Worm (Caenorhabditis elegans) whole organism, young adult: Measurements from ENCODE around the gene spd-3.

Experiments used
- B0336.3 ChIP-seq: fragments of 200-800 bp; sonication (Bioruptor generic); IDR thresholded peaks from 2 replicates; pipeline ENCODE4 v1.3.6; 2022; ENCODE audit warnings: missing genetic modification characterization, missing compliant biosample characterization
- C06A6.2 ChIP-seq: fragments of 200-800 bp; sonication (Bioruptor generic); conservative IDR thresholded peaks from 2 replicates; pipeline ENCODE4 v1.3.6; 2022; ENCODE audit warnings: missing genetic modification characterization, missing compliant biosample characterization
- C17E4.6 ChIP-seq: fragments of 200-800 bp; sonication (Bioruptor generic); IDR thresholded peaks from 2 replicates; pipeline ENCODE4 v1.3.6; 2022; ENCODE audit warnings: missing genetic modification reagents, missing genetic modification characterization, missing compliant biosample characterization
- D2030.7 ChIP-seq: fragments of 200-800 bp; sonication (Bioruptor generic); IDR thresholded peaks from 2 replicates; pipeline ENCODE4 v1.3.6; 2022; ENCODE audit warnings: missing genetic modification reagents, missing genetic modification characterization, missing compliant biosample characterization
- F52B5.7 ChIP-seq: sonication (generic microtip); optimal IDR thresholded peaks from 2 replicates; lab custom pipeline; 2016; ENCODE audit warnings: mild to moderate bottlenecking, missing genetic modification characterization, missing compliant biosample characterization
- F57A8.1 ChIP-seq: fragments of 200-800 bp; sonication (Bioruptor generic); optimal IDR thresholded peaks from 2 replicates; lab custom pipeline; 2018; ENCODE audit warnings: mild to moderate bottlenecking, missing genetic modification characterization, moderate library complexity, missing compliant biosample characterization
- F57C9.4 ChIP-seq: sonication (generic microtip); optimal IDR thresholded peaks from 2 replicates; lab custom pipeline; 2017; ENCODE audit warnings: mild to moderate bottlenecking, missing genetic modification characterization, missing compliant biosample characterization
- Y53F4B.3 ChIP-seq: fragments of 200-800 bp; sonication (Bioruptor generic); IDR thresholded peaks from 2 replicates; pipeline ENCODE4 v1.3.6; 2022; ENCODE audit warnings: missing genetic modification reagents, missing genetic modification characterization, missing compliant biosample characterization
- Y56A3A.18 ChIP-seq: fragments of 200-800 bp; sonication (Bioruptor generic); IDR thresholded peaks from 2 replicates; pipeline ENCODE4 v1.3.6; 2022; ENCODE audit warnings: missing genetic modification reagents, missing genetic modification characterization, missing compliant biosample characterization
- Y95B8A.8 ChIP-seq: fragments of 200-800 bp; sonication (Bioruptor generic); IDR thresholded peaks from 2 replicates; pipeline ENCODE4 v1.3.6; 2022; ENCODE audit warnings: missing genetic modification reagents, missing genetic modification characterization, missing compliant biosample characterization
- ZK185.1 ChIP-seq: sonication (generic microtip); optimal IDR thresholded peaks from 2 replicates; lab custom pipeline; 2016; ENCODE audit warnings: mild to moderate bottlenecking, missing genetic modification characterization, missing compliant biosample characterization; ENCODE audit not compliant: poor library complexity, severe bottlenecking
- atf-7 ChIP-seq: sonication (generic microtip); optimal IDR thresholded peaks from 2 replicates; lab custom pipeline; 2017; ENCODE audit warnings: mild to moderate bottlenecking, missing genetic modification characterization, missing compliant biosample characterization
- attf-3 ChIP-seq: fragments of 200-800 bp; sonication (Bioruptor generic); conservative IDR thresholded peaks from 2 replicates; pipeline ENCODE4 v1.3.6; 2022; ENCODE audit warnings: missing genetic modification reagents, missing genetic modification characterization, missing compliant biosample characterization
- bed-1 ChIP-seq: fragments of 200-800 bp; sonication (Bioruptor generic); IDR thresholded peaks from 2 replicates; pipeline ENCODE4 v1.3.6; 2022; ENCODE audit warnings: missing genetic modification reagents, missing genetic modification characterization, missing compliant biosample characterization
- bed-2 ChIP-seq: fragments of 200-800 bp; sonication (Bioruptor generic); IDR thresholded peaks from 2 replicates; pipeline ENCODE4 v1.3.6; 2022; ENCODE audit warnings: missing genetic modification reagents, missing genetic modification characterization, missing compliant biosample characterization
- cebp-2 ChIP-seq: fragments of 200-800 bp; sonication (Bioruptor generic); IDR thresholded peaks from 2 replicates; pipeline ENCODE4 v1.3.6; 2022; ENCODE audit warnings: missing genetic modification characterization, missing compliant biosample characterization
- ceh-100 ChIP-seq: fragments of 200-800 bp; sonication (Bioruptor generic); IDR thresholded peaks from 2 replicates; pipeline ENCODE4 v1.3.6; 2022; ENCODE audit warnings: missing genetic modification reagents, missing genetic modification characterization, missing compliant biosample characterization
- ceh-27 ChIP-seq: fragments of 200-800 bp; sonication (Bioruptor generic); optimal IDR thresholded peaks from 2 replicates; lab custom pipeline; 2018; ENCODE audit warnings: mild to moderate bottlenecking, missing genetic modification characterization, moderate library complexity, missing compliant biosample characterization
- ceh-58 ChIP-seq: fragments of 200-800 bp; sonication (Bioruptor generic); IDR thresholded peaks from 2 replicates; pipeline ENCODE4 v1.3.6; 2022; ENCODE audit warnings: missing genetic modification characterization, missing compliant biosample characterization
- dox-1 ChIP-seq: fragments of 200-800 bp; sonication (Bioruptor generic); IDR thresholded peaks from 2 replicates; pipeline ENCODE4 v1.3.6; 2022; ENCODE audit warnings: missing genetic modification reagents, missing genetic modification characterization, missing compliant biosample characterization
- egl-18 ChIP-seq: fragments of 200-800 bp; sonication (Bioruptor generic); IDR thresholded peaks from 2 replicates; pipeline ENCODE4 v1.3.6; 2022; ENCODE audit warnings: missing genetic modification reagents, missing genetic modification characterization, missing compliant biosample characterization
- egl-44 ChIP-seq: fragments of 200-800 bp; sonication (Bioruptor generic); IDR thresholded peaks from 2 replicates; pipeline ENCODE4 v1.3.6; 2022; ENCODE audit warnings: missing genetic modification reagents, missing genetic modification characterization, missing compliant biosample characterization
- ekl-4 ChIP-seq: fragments of 200-800 bp; sonication (Bioruptor generic); IDR thresholded peaks from 2 replicates; pipeline ENCODE4 v1.3.6; 2022; ENCODE audit warnings: missing genetic modification reagents, missing genetic modification characterization, missing compliant biosample characterization
- him-1 ChIP-seq: sonication (generic microtip); optimal IDR thresholded peaks from 2 replicates; lab custom pipeline; 2016; ENCODE audit warnings: missing genotype, missing genetic modification reagents, missing genetic modification characterization, missing compliant biosample characterization
- hlh-12 ChIP-seq: sonication (generic microtip); optimal IDR thresholded peaks from 2 replicates; lab custom pipeline; 2016; ENCODE audit warnings: missing genetic modification characterization, missing compliant biosample characterization
- hrde-1 ChIP-seq: sonication (generic microtip); optimal IDR thresholded peaks from 2 replicates; lab custom pipeline; 2016; ENCODE audit warnings: missing genetic modification characterization, mild to moderate bottlenecking, missing compliant biosample characterization, moderate library complexity, missing genotype, missing genetic modification reagents, borderline replicate concordance
- lag-1 ChIP-seq: fragments of 200-800 bp; sonication (Bioruptor generic); IDR thresholded peaks from 2 replicates; pipeline ENCODE4 v1.3.6; 2022; ENCODE audit warnings: missing genetic modification reagents, missing genetic modification characterization, missing compliant biosample characterization
- let-526 ChIP-seq: fragments of 200-800 bp; sonication (Bioruptor generic); IDR thresholded peaks from 2 replicates; pipeline ENCODE4 v1.3.6; 2022; ENCODE audit warnings: missing genetic modification reagents, missing genetic modification characterization, missing compliant biosample characterization
- lin-35 ChIP-seq, 3 experiments: fragments of 150-350 bp in 2 of 3; sonication (generic microtip) in 1 of 3; optimal IDR thresholded peaks; 2 replicates each; lab custom pipeline; 2014 to 2018; ENCODE audit warnings: missing biosample characterization in 3 of 3, missing genetic modification characterization in 3 of 3, missing genetic modification reagents in 3 of 3
- lin-54 ChIP-seq: fragments of 200-800 bp; sonication (Bioruptor generic); optimal IDR thresholded peaks from 2 replicates; lab custom pipeline; 2018; ENCODE audit warnings: mild to moderate bottlenecking, missing genetic modification characterization, missing compliant biosample characterization
- lir-1 ChIP-seq: fragments of 200-800 bp; sonication (Bioruptor generic); conservative IDR thresholded peaks from 2 replicates; pipeline ENCODE4 v1.3.6; 2022; ENCODE audit warnings: missing genetic modification reagents, missing genetic modification characterization, missing compliant biosample characterization
- lsl-1 ChIP-seq: fragments of 200-800 bp; sonication (Bioruptor generic); optimal IDR thresholded peaks from 2 replicates; lab custom pipeline; 2018; ENCODE audit warnings: mild to moderate bottlenecking, missing genetic modification characterization, moderate library complexity, missing compliant biosample characterization
- lsy-27 ChIP-seq: sonication (generic microtip); optimal IDR thresholded peaks from 2 replicates; lab custom pipeline; 2017; ENCODE audit warnings: missing genetic modification characterization, mild to moderate bottlenecking, missing compliant biosample characterization, antibody characterized with exemption, missing genotype, borderline replicate concordance; ENCODE audit not compliant: insufficient read depth
- madf-6 ChIP-seq: fragments of 200-800 bp; sonication (Bioruptor generic); IDR thresholded peaks from 2 replicates; pipeline ENCODE4 v1.3.6; 2022; ENCODE audit warnings: missing genetic modification reagents, missing genetic modification characterization, missing compliant biosample characterization
- mcd-1 ChIP-seq: fragments of 200-800 bp; sonication (Bioruptor generic); IDR thresholded peaks from 2 replicates; pipeline ENCODE4 v1.3.6; 2022; ENCODE audit warnings: missing genetic modification reagents, missing genetic modification characterization, missing compliant biosample characterization
- mel-28 ChIP-seq: sonication (generic microtip); optimal IDR thresholded peaks from 2 replicates; lab custom pipeline; 2016; ENCODE audit warnings: borderline replicate concordance, mild to moderate bottlenecking, missing genetic modification characterization, missing compliant biosample characterization
- nfya-1 ChIP-seq: sonication (generic microtip); optimal IDR thresholded peaks from 2 replicates; lab custom pipeline; 2017; ENCODE audit warnings: antibody characterized with exemption, missing compliant biosample characterization, missing genetic modification characterization, borderline replicate concordance; ENCODE audit not compliant: insufficient read depth
- nhr-27 ChIP-seq: fragments of 200-800 bp; sonication (Bioruptor generic); optimal IDR thresholded peaks from 2 replicates; lab custom pipeline; 2018; ENCODE audit warnings: mild to moderate bottlenecking, missing genetic modification characterization, moderate library complexity, missing compliant biosample characterization
- pbrm-1 ChIP-seq: fragments of 200-800 bp; sonication (Bioruptor generic); IDR thresholded peaks from 2 replicates; pipeline ENCODE4 v1.3.6; 2022; ENCODE audit warnings: missing genetic modification reagents, missing genetic modification characterization, missing compliant biosample characterization
- rec-8 ChIP-seq, 2 experiments: sonication (generic microtip); optimal IDR thresholded peaks; 2 replicates each; lab custom pipeline; 2016; ENCODE audit warnings: mild to moderate bottlenecking in 2 of 2, missing genetic modification characterization in 2 of 2, missing genetic modification reagents in 2 of 2, missing genotype in 2 of 2, missing biosample characterization in 1 of 2, missing compliant biosample characterization in 1 of 2, moderate library complexity in 1 of 2
- repo-1 ChIP-seq: sonication (generic microtip); optimal IDR thresholded peaks from 2 replicates; lab custom pipeline; 2017; ENCODE audit warnings: mild to moderate bottlenecking, missing genetic modification characterization, missing compliant biosample characterization
- snpc-4 ChIP-seq, 5 experiments: fragments of 150-350 bp in 1 of 5; sonication (generic microtip) in 4 of 5; optimal IDR thresholded peaks; 2 replicates each; lab custom pipeline; 2014 to 2018; ENCODE audit warnings: missing genetic modification characterization in 5 of 5, missing biosample characterization in 3 of 5, antibody characterized with exemption in 2 of 5, mild to moderate bottlenecking in 2 of 5, missing compliant biosample characterization in 2 of 5, missing genotype in 2 of 5, moderate library complexity in 2 of 5, missing genetic modification reagents in 1 of 5
- zim-3 ChIP-seq: sonication (generic microtip); optimal IDR thresholded peaks from 2 replicates; lab custom pipeline; 2017; ENCODE audit warnings: mild to moderate bottlenecking, missing genetic modification characterization, moderate library complexity, missing compliant biosample characterization
- ztf-26 ChIP-seq: sonication (generic microtip); optimal IDR thresholded peaks from 2 replicates; lab custom pipeline; 2017; ENCODE audit warnings: missing genetic modification characterization, missing compliant biosample characterization

The spd-3 gene

ce11 chrIV:6792380-6793309, 30.1 kb downstream of the spd-3 start (continued):
- TF ChIP-seq nhr-27: no peak
- TF ChIP-seq ceh-27: no peak
- TF ChIP-seq bed-2 (GFP tag; lab: Robert Waterston, UW): no peak
- 0 out of 2 replicates have a peak, but pooled peaks have one; percentile 30 for TF ChIP-seq dox-1
- TF ChIP-seq attf-3 (GFP tag; lab: Robert Waterston, UW): no peak
- no peak for TF ChIP-seq lsy-27 (tag; lab: Kevin White, UChicago)
- TF ChIP-seq madf-6 (GFP tag; lab: Robert Waterston, UW): peak; percentile 45
- TF ChIP-seq F57C9.4 (tag; lab: Kevin White, UChicago): no peak
- TF ChIP-seq cebp-2 (GFP tag; lab: Robert Waterston, UW): peak; percentile 53; the same call in 1 of the 2 replicates
- no peak for TF ChIP-seq lin-54 (GFP tag; lab: Kevin White, UChicago)
- TF ChIP-seq repo-1 (tag; lab: Kevin White, UChicago): peak; percentile 58
- TF ChIP-seq hrde-1 (tag; lab: Kevin White, UChicago): no peak
- TF ChIP-seq nfya-1: no peak
- no peak for TF ChIP-seq zim-3 (tag; lab: Kevin White, UChicago)
- TF ChIP-seq lir-1 (GFP tag; lab: Robert Waterston, UW): no peak
- no peak for TF ChIP-seq lag-1 (GFP tag; lab: Robert Waterston, UW)
- no peak for TF ChIP-seq egl-44 (GFP tag; lab: Robert Waterston, UW)
- TF ChIP-seq let-526 (GFP tag; lab: Robert Waterston, UW): no peak
- peak in 1 of 3 experiments; percentile 42 for TF ChIP-seq lin-35 (GFP tag; optimal IDR thresholded peaks at IDR 0.05; lab: Kevin White, UChicago)
- TF ChIP-seq atf-7 (tag; lab: Kevin White, UChicago): peak; percentile 54
- TF ChIP-seq egl-18: no peak
- 0 out of 2 replicates have a peak, but pooled peaks have one; percentile 28 for TF ChIP-seq Y95B8A.8 (GFP tag; lab: Robert Waterston, UW)
- no peak for TF ChIP-seq him-1 (tag; lab: Kevin White, UChicago)
- peak; percentile 34 for TF ChIP-seq ztf-26 (tag; lab: Kevin White, UChicago)
- TF ChIP-seq pbrm-1: 0 out of 2 replicates have a peak, but pooled peaks have one; percentile 46
- no peak for TF ChIP-seq C06A6.2 (GFP tag; lab: Robert Waterston, UW)
- TF ChIP-seq mcd-1 (GFP tag; lab: Robert Waterston, UW): peak; percentile 24; the same call in 1 of the 2 replicates
- TF ChIP-seq hlh-12 (tag; lab: Kevin White, UChicago): no peak
- 0 out of 2 replicates have a peak, but pooled peaks have one; percentile 12 for TF ChIP-seq B0336.3 (GFP tag; lab: Robert Waterston, UW)
- TF ChIP-seq ceh-100 (GFP tag; lab: Robert Waterston, UW): no peak
- TF ChIP-seq F57A8.1 (GFP tag; lab: Kevin White, UChicago): no peak
- no peak for TF ChIP-seq F52B5.7 (tag; lab: Kevin White, UChicago)
- no peak for TF ChIP-seq D2030.7 (GFP tag; lab: Robert Waterston, UW)

- TF ChIP-seq mel-28 (tag; lab: Kevin White, UChicago) (no peak), C17E4.6 (no peak), lin-54 (GFP tag; lab: Kevin White, UChicago) (peak; percentile 18), ekl-4 (no peak), Y53F4B.3 (no peak), Y56A3A.18 (no peak), snpc-4 (GFP tag; optimal IDR thresholded peaks at IDR 0.05; lab: Kevin White, UChicago) (no peak), snpc-4 (tag; optimal IDR thresholded peaks at IDR 0.05; lab: Kevin White, UChicago) (peak in 1 of 4 experiments; percentile 40), rec-8 (tag; optimal IDR thresholded peaks at IDR 0.05; lab: Kevin White, UChicago) (no peak), ceh-58 (peak; percentile 88; the same call in 1 of the 2 replicates), lsl-1 (peak; percentile 20), bed-1 (GFP tag; lab: Robert Waterston, UW) (no peak), C06A6.2 (GFP tag; lab: Robert Waterston, UW) (no peak), ZK185.1 (tag; lab: Kevin White, UChicago) (no peak)
Measured at ce11 chrIV:6793310-6793966, 30.9 kb downstream of the spd-3 start.
